Fruit fly (Drosophila melanogaster) whole organism, prepupa: ENCODE data around the gene Set.
A peak's percentile ranks its signal among the peaks of the same experiment; 100 is the strongest.

Experiments used
- CG10631 ChIP-seq: fragments of 200-800 bp; sonication (Bioruptor generic); optimal IDR thresholded peaks from 2 replicates; lab custom pipeline; 2016; ENCODE audit warnings: missing biosample characterization, missing genetic modification characterization
- CG10669 ChIP-seq: fragments of 200-800 bp; sonication (Bioruptor generic); optimal IDR thresholded peaks from 3 replicates; lab custom pipeline; 2018; ENCODE audit warnings: missing biosample characterization, mild to moderate bottlenecking, missing genetic modification characterization, moderate library complexity
- CG3032 ChIP-seq: fragments of 200-800 bp; optimal IDR thresholded peaks from 2 replicates; lab custom pipeline; 2019; ENCODE audit warnings: missing biosample characterization, mild to moderate bottlenecking, missing genetic modification characterization, moderate library complexity
- CG32006 ChIP-seq: fragments of 200-800 bp; sonication (Bioruptor generic); optimal IDR thresholded peaks from 3 replicates; lab custom pipeline; 2017; ENCODE audit warnings: missing biosample characterization, mild to moderate bottlenecking, missing genetic modification characterization
- CG6276 ChIP-seq: fragments of 200-800 bp; sonication (Bioruptor generic); optimal IDR thresholded peaks from 2 replicates; lab custom pipeline; 2017; ENCODE audit warnings: missing biosample characterization, mild to moderate bottlenecking, missing genetic modification characterization
- CG6808 ChIP-seq: fragments of 200-800 bp; sonication (Bioruptor generic); optimal IDR thresholded peaks from 3 replicates; lab custom pipeline; 2017; ENCODE audit warnings: missing biosample characterization, missing genetic modification characterization, mild to moderate bottlenecking, moderate library complexity, missing genetic modification reagents
- CG7368 ChIP-seq: fragments of 200-800 bp; sonication (Bioruptor generic); optimal IDR thresholded peaks from 3 replicates; lab custom pipeline; 2016; ENCODE audit warnings: missing biosample characterization, missing genetic modification characterization
- CG8319 ChIP-seq: fragments of 200-800 bp; sonication (Bioruptor generic); optimal IDR thresholded peaks from 3 replicates; lab custom pipeline; 2016; ENCODE audit warnings: missing biosample characterization, missing genetic modification characterization
- Eip75B ChIP-seq: fragments of 200-800 bp; sonication (Bioruptor generic); optimal IDR thresholded peaks from 3 replicates; lab custom pipeline; 2016; ENCODE audit warnings: missing biosample characterization, missing genetic modification characterization
- Eip78C ChIP-seq: fragments of 200-800 bp; sonication (Bioruptor generic); peaks from one replicate; lab custom pipeline; 2016; ENCODE audit warnings: missing biosample characterization, missing genetic modification characterization
- Ets21C ChIP-seq: fragments of 200-800 bp; sonication (Bioruptor generic); optimal IDR thresholded peaks from 3 replicates; lab custom pipeline; 2016; ENCODE audit warnings: missing biosample characterization, missing genetic modification characterization
- Lpt ChIP-seq: fragments of 200-800 bp; sonication (Bioruptor generic); optimal IDR thresholded peaks from 3 replicates; lab custom pipeline; 2016; ENCODE audit warnings: missing biosample characterization, missing genetic modification characterization
- Sox102F ChIP-seq: fragments of 200-800 bp; sonication (Bioruptor generic); optimal IDR thresholded peaks from 2 replicates; lab custom pipeline; 2016; ENCODE audit warnings: missing biosample characterization, mild to moderate bottlenecking, missing genetic modification characterization
- Sox14 ChIP-seq: fragments of 200-800 bp; sonication (Bioruptor generic); optimal IDR thresholded peaks from 3 replicates; lab custom pipeline; 2016; ENCODE audit warnings: missing biosample characterization, missing genetic modification characterization
- Sox15 ChIP-seq: fragments of 200-800 bp; sonication (Bioruptor generic); optimal IDR thresholded peaks from 3 replicates; lab custom pipeline; 2016; ENCODE audit warnings: missing biosample characterization, missing genetic modification characterization
- acj6 ChIP-seq: fragments of 200-800 bp; sonication (Bioruptor generic); optimal IDR thresholded peaks from 3 replicates; lab custom pipeline; 2016; ENCODE audit warnings: missing biosample characterization, missing genetic modification characterization
- cyc ChIP-seq: fragments of 200-800 bp; sonication (Bioruptor generic); optimal IDR thresholded peaks from 3 replicates; lab custom pipeline; 2016; ENCODE audit warnings: missing biosample characterization, missing genetic modification characterization
- dac ChIP-seq: fragments of 200-800 bp; sonication (Bioruptor generic); optimal IDR thresholded peaks from 2 replicates; lab custom pipeline; 2017; ENCODE audit warnings: missing biosample characterization, mild to moderate bottlenecking, missing genetic modification characterization
- dsx ChIP-seq: fragments of 200-800 bp; optimal IDR thresholded peaks from 3 replicates; lab custom pipeline; 2019; ENCODE audit warnings: missing biosample characterization, mild to moderate bottlenecking, missing genetic modification characterization, moderate library complexity; ENCODE audit not compliant: poor library complexity, severe bottlenecking
- fd59A ChIP-seq: fragments of 200-800 bp; sonication (Bioruptor generic); optimal IDR thresholded peaks from 2 replicates; lab custom pipeline; 2017; ENCODE audit warnings: missing biosample characterization, mild to moderate bottlenecking, missing genetic modification characterization, missing genetic modification reagents
- fd85E ChIP-seq: fragments of 200-800 bp; sonication (Bioruptor generic); optimal IDR thresholded peaks from 3 replicates; lab custom pipeline; 2016; ENCODE audit warnings: missing biosample characterization, missing genetic modification characterization
- fkh ChIP-seq: fragments of 200-800 bp; sonication (Bioruptor generic); optimal IDR thresholded peaks from 3 replicates; lab custom pipeline; 2017; ENCODE audit warnings: missing biosample characterization, mild to moderate bottlenecking, missing genetic modification characterization, moderate library complexity
- lz ChIP-seq: fragments of 200-800 bp; sonication (Bioruptor generic); optimal IDR thresholded peaks from 3 replicates; lab custom pipeline; 2016; ENCODE audit warnings: missing biosample characterization, missing genetic modification characterization
- pdm3 ChIP-seq: fragments of 200-800 bp; sonication (Bioruptor generic); optimal IDR thresholded peaks from 3 replicates; lab custom pipeline; 2016; ENCODE audit warnings: missing biosample characterization, missing genetic modification characterization
- salr ChIP-seq, 2 experiments: fragments of 200-800 bp; sonication (Bioruptor generic); optimal IDR thresholded peaks; 3 replicates each; lab custom pipeline; 2016 to 2018; ENCODE audit warnings: missing biosample characterization in 2 of 2, missing genetic modification characterization in 2 of 2, mild to moderate bottlenecking in 1 of 2
- ss ChIP-seq, 2 experiments: fragments of 200-800 bp; sonication (Bioruptor generic); optimal IDR thresholded peaks; 2 replicates in 1 of 2; 3 replicates in 1 of 2; lab custom pipeline; 2017 to 2018; ENCODE audit warnings: mild to moderate bottlenecking in 2 of 2, missing biosample characterization in 2 of 2, missing genetic modification characterization in 2 of 2, moderate library complexity in 1 of 2
- svp ChIP-seq: fragments of 200-800 bp; sonication (Bioruptor generic); peaks from one replicate; lab custom pipeline; 2016; ENCODE audit warnings: missing biosample characterization, missing genetic modification characterization

Gene Set

dm6 chr3R:15280619-15281334 lies 17.4 kb downstream of the Set start (continued):
- TF ChIP-seq Eip75B (GFP tag; lab: Kevin White, UChicago) (peak; percentile 58), Ets21C (GFP tag; lab: Kevin White, UChicago) (peak; percentile 52), CG3032 (peak; percentile 18), dac (GFP tag; lab: Kevin White, UChicago) (peak; percentile 7), dsx (GFP tag; lab: Kevin White, UChicago) (peak; percentile 15), CG7368 (GFP tag; lab: Kevin White, UChicago) (peak; percentile 27), svp (peak; percentile 93), fd85E (GFP tag; lab: Kevin White, UChicago) (no peak), Sox15 (GFP tag; lab: Kevin White, UChicago) (peak; percentile 47), cyc (peak; percentile 72)

dm6 chr3R:15281335-15281963 lies 18.1 kb downstream of the Set start:
- no peak for TF ChIP-seq salr (GFP tag; optimal IDR thresholded peaks at IDR 0.05; lab: Kevin White, UChicago)
- peak; percentile 44 for TF ChIP-seq Eip78C (GFP tag; lab: Kevin White, UChicago)
- TF ChIP-seq, all 60 proteins: peak for 1

- TF ChIP-seq salr (GFP tag; optimal IDR thresholded peaks at IDR 0.05; lab: Kevin White, UChicago), result no peak
- no peak for TF ChIP-seq lz (GFP tag; lab: Kevin White, UChicago)
- TF ChIP-seq Sox102F (GFP tag; lab: Kevin White, UChicago), result no peak
- no peak for TF ChIP-seq CG8319 (GFP tag; lab: Kevin White, UChicago)
- TF ChIP-seq Sox14 (GFP tag; lab: Kevin White, UChicago), result no peak
- TF ChIP-seq CG6276 (GFP tag; lab: Kevin White, UChicago), result no peak
- TF ChIP-seq CG6808 (GFP tag; lab: Kevin White, UChicago), result no peak
- TF ChIP-seq Ets21C (GFP tag; lab: Kevin White, UChicago), result no peak
- no peak for TF ChIP-seq CG32006 (GFP tag; lab: Kevin White, UChicago)
- no peak for TF ChIP-seq fd59A
- no peak for TF ChIP-seq Sox15 (GFP tag; lab: Kevin White, UChicago)
- TF ChIP-seq ss (GFP tag; optimal IDR thresholded peaks at IDR 0.05; lab: Kevin White, UChicago), result no peak
- no peak for TF ChIP-seq pdm3
- no peak for TF ChIP-seq acj6
- TF ChIP-seq fkh, result no peak
- TF ChIP-seq CG10631 (GFP tag; lab: Kevin White, UChicago), result no peak
These were observed 19.0 kb downstream of the Set start for dm6 chr3R:15282326-15282725.

DNA sequence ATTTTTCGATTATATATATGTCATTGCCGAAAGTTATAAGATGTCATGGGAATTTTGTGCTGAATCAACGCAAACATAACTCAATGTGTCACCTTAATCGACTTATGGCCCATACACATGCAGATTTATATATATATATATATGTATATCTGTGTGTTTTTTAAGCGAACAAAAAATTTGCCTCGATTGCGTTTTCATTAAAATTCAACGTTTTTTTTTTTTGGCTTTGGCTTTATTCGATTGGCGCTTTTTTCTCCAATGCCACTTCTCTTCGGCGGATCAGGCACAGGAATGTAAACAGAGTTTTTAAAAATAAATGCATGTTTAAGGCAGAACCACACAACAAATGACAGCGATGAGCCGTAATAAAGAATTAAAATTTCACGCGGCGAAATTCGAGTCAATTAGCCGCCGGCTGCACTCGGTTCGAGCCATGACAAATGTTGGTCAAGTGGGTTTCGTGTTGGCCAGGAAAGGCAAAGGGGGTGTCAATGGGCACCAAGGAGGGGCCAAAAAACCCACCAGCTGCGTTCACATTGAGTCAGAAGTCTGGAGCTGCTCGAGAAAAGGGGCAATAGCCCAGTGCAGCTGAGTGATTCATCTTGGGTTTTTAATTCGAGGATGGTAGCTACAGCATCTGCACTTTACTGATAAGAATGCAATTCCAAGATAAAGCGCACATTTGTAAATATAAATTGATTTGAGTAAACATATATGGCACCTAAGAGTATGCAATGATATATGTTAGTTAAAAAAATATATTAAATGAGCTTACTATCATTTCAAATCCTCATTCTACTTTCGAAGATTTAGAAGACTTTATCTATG lies 19.8 kb downstream of the Set start:
- TF ChIP-seq dac (GFP tag; lab: Kevin White, UChicago) (no peak), Eip78C (GFP tag; lab: Kevin White, UChicago) (peak; percentile 48), svp (peak; percentile 62)

DNA sequence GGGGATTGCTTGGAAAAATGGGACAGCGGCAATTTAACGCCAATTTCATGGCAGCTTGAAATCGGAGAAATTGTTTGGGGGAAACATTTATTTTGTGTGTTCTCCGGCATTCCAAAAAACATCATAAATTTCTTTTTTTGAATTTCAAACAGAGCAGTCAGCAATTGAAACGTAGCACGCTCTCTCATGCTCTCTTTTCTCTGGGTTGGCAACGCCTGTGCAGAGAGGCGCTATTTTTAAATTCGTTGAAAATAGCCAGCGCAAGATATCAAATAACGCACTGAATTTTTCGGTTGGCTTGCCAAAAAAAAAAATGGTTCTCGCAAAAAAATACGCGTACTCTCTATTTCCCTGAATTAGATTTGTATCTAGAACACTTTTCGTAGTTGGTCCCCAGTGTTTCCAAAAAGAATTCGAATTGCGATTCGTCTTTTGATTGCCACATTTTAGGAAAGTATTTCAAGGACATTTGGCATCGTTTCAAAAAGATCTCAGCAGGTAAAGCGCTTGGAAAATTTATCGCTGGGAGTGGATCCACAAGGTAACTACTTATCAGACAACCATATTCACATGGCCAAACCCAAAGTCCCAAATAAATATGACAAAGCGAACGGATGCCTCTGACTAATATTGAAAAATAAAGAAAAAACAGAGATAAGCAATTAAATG lies 22.8 kb downstream of the Set start:
- no peak for TF ChIP-seq dac (GFP tag; lab: Kevin White, UChicago)
- TF ChIP-seq Lpt, result no peak
- TF ChIP-seq CG10669 (GFP tag; lab: Kevin White, UChicago), result peak; percentile 40
